Worm (Caenorhabditis elegans): Measurements from ENCODE around the gene Y62H9A.5.

ce11 chrX:11898040-11898439 lies 15.3 kb upstream of the Y62H9A.5 start, which contains the start of gene Y62H9A.9:
- TF ChIP-seq blmp-1 (tag; optimal IDR thresholded peaks at IDR 0.05): no peak
- no peak for TF ChIP-seq mab-5 (tag; optimal IDR thresholded peaks at IDR 0.05)
- TF ChIP-seq lsy-2 (tag; optimal IDR thresholded peaks at IDR 0.05): no peak
- no peak for TF ChIP-seq bed-3 (GFP tag; optimal IDR thresholded peaks at IDR 0.05)
- no peak for TF ChIP-seq mep-1 (tag; optimal IDR thresholded peaks at IDR 0.05)
- TF ChIP-seq lin-32 (GFP tag; optimal IDR thresholded peaks at IDR 0.05): no peak
- TF ChIP-seq zip-8 (tag; optimal IDR thresholded peaks at IDR 0.05): no peak
- TF ChIP-seq nhr-237 (tag; optimal IDR thresholded peaks at IDR 0.05): no peak
- TF ChIP-seq unc-62 (GFP tag; optimal IDR thresholded peaks at IDR 0.05): no peak
- TF ChIP-seq elt-1 (tag; optimal IDR thresholded peaks at IDR 0.05; ENCODE audit: borderline replicate concordance, insufficient read depth): no peak

Measured in whole organism, mixed stage, embryonic.